Worm (Caenorhabditis elegans) whole organism, L1 larva: ENCODE data around the gene C29A12.6.
A peak's percentile ranks its signal among the peaks of the same experiment; 100 is the strongest.

ENCODE experiments used
- C16A3.4 ChIP-seq: fragments of 150-350 bp; optimal IDR thresholded peaks from 2 replicates; lab custom pipeline; 2014; ENCODE audit warnings: missing biosample characterization, missing genetic modification characterization
- C34B4.2 ChIP-seq: sonication (generic microtip); optimal IDR thresholded peaks from 2 replicates; lab custom pipeline; 2017; ENCODE audit warnings: mild to moderate bottlenecking, missing genetic modification characterization, missing compliant biosample characterization
- F16B12.6 ChIP-seq: fragments of 150-350 bp; optimal IDR thresholded peaks from 2 replicates; lab custom pipeline; 2014; ENCODE audit warnings: missing biosample characterization, missing genetic modification characterization
- aha-1 ChIP-seq: fragments of 150-350 bp; optimal IDR thresholded peaks from 2 replicates; lab custom pipeline; 2014; ENCODE audit warnings: missing biosample characterization, missing genetic modification characterization
- alr-1 ChIP-seq: fragments of 200-800 bp; sonication (Bioruptor generic); optimal IDR thresholded peaks from 2 replicates; lab custom pipeline; 2018; ENCODE audit warnings: borderline replicate concordance, mild to moderate bottlenecking, missing genetic modification characterization, missing compliant biosample characterization
- aly-2 ChIP-seq: fragments of 150-350 bp; optimal IDR thresholded peaks from 2 replicates; lab custom pipeline; 2014; ENCODE audit warnings: missing biosample characterization, missing genetic modification characterization
- blmp-1 ChIP-seq: fragments of 150-350 bp; optimal IDR thresholded peaks from 2 replicates; lab custom pipeline; 2014; ENCODE audit warnings: missing biosample characterization, missing genetic modification characterization
- ceh-63 ChIP-seq: fragments of 200-800 bp; sonication (Bioruptor generic); optimal IDR thresholded peaks from 2 replicates; lab custom pipeline; 2018; ENCODE audit warnings: mild to moderate bottlenecking, missing genetic modification characterization, missing compliant biosample characterization
- efl-1 ChIP-seq, 4 experiments: fragments of 150-350 bp; optimal IDR thresholded peaks in 3 of 4; peaks in 1 of 4; 1 replicate in 1 of 4; 2 replicates in 3 of 4; lab custom pipeline; 2014; ENCODE audit warnings: missing biosample characterization in 2 of 4, missing genetic modification characterization in 2 of 4, missing genetic modification reagents in 2 of 4
- efl-3 ChIP-seq: fragments of 200-800 bp; sonication (Bioruptor generic); optimal IDR thresholded peaks from 2 replicates; lab custom pipeline; 2018; ENCODE audit warnings: mild to moderate bottlenecking, missing genetic modification characterization, missing compliant biosample characterization
- egl-13 ChIP-seq: sonication (generic microtip); optimal IDR thresholded peaks from 2 replicates; lab custom pipeline; 2016; ENCODE audit warnings: missing genotype, missing genetic modification reagents, missing genetic modification characterization, missing compliant biosample characterization
- elt-2 ChIP-seq: sonication (generic microtip); optimal IDR thresholded peaks from 2 replicates; lab custom pipeline; 2016; ENCODE audit warnings: missing genetic modification characterization, mild to moderate bottlenecking, inconsistent platforms, missing compliant biosample characterization, missing genetic modification reagents
- ets-5 ChIP-seq: fragments of 200-800 bp; sonication (Bioruptor generic); IDR thresholded peaks from 2 replicates; pipeline ENCODE4 v1.3.6; 2022; ENCODE audit warnings: missing genetic modification characterization, missing compliant biosample characterization
- fkh-4 ChIP-seq: sonication (generic microtip); optimal IDR thresholded peaks from 2 replicates; lab custom pipeline; 2016; ENCODE audit warnings: missing compliant biosample characterization, missing genetic modification characterization, borderline replicate concordance
- grh-1 ChIP-seq: fragments of 200-800 bp; sonication (Bioruptor generic); IDR thresholded peaks from 2 replicates; pipeline ENCODE4 v1.3.6; 2022; ENCODE audit warnings: missing genetic modification reagents, missing genetic modification characterization, missing compliant biosample characterization
- hlh-4 ChIP-seq: sonication (generic microtip); optimal IDR thresholded peaks from 2 replicates; lab custom pipeline; 2016; ENCODE audit warnings: mild to moderate bottlenecking, missing genetic modification characterization, missing compliant biosample characterization
- hpl-2 ChIP-seq: fragments of 150-350 bp; optimal IDR thresholded peaks from 2 replicates; lab custom pipeline; 2014; ENCODE audit warnings: missing biosample characterization, missing genetic modification reagents, missing genetic modification characterization
- irx-1 ChIP-seq: sonication (generic microtip); optimal IDR thresholded peaks from 2 replicates; lab custom pipeline; 2016; ENCODE audit warnings: missing genetic modification characterization, missing compliant biosample characterization
- isw-1 ChIP-seq: fragments of 200-800 bp; sonication (Bioruptor generic); IDR thresholded peaks from 2 replicates; pipeline ENCODE4 v1.3.6; 2022; ENCODE audit warnings: missing genetic modification characterization, missing compliant biosample characterization
- jun-1 ChIP-seq: fragments of 150-350 bp; optimal IDR thresholded peaks from 2 replicates; lab custom pipeline; 2014; ENCODE audit warnings: missing biosample characterization, missing genetic modification reagents, missing genetic modification characterization
- lin-14 ChIP-seq: fragments of 200-800 bp; sonication (Bioruptor generic); optimal IDR thresholded peaks from 2 replicates; lab custom pipeline; 2018; ENCODE audit warnings: mild to moderate bottlenecking, missing genetic modification characterization, moderate library complexity, missing compliant biosample characterization
- lin-15B ChIP-seq: fragments of 150-350 bp; sonication (generic microtip); optimal IDR thresholded peaks from 3 replicates; lab custom pipeline; 2014; ENCODE audit warnings: missing biosample characterization, missing genetic modification characterization
- lin-35 ChIP-seq, 2 experiments: fragments of 150-350 bp; optimal IDR thresholded peaks; 2 replicates each; lab custom pipeline; 2014; ENCODE audit warnings: missing biosample characterization in 2 of 2, missing genetic modification characterization in 2 of 2, missing genetic modification reagents in 2 of 2
- lir-3 ChIP-seq: sonication (generic microtip); optimal IDR thresholded peaks from 2 replicates; lab custom pipeline; 2016; ENCODE audit warnings: mild to moderate bottlenecking, missing genetic modification characterization, moderate library complexity, missing compliant biosample characterization; ENCODE audit not compliant: poor library complexity
- lsy-2 ChIP-seq, 2 experiments: fragments of 150-350 bp; optimal IDR thresholded peaks; 2 replicates each; lab custom pipeline; 2014; ENCODE audit warnings: missing biosample characterization in 2 of 2, missing genetic modification characterization in 2 of 2
- mab-9 ChIP-seq: fragments of 200-800 bp; sonication (Bioruptor generic); IDR thresholded peaks from 2 replicates; pipeline ENCODE4 v1.3.6; 2022; ENCODE audit warnings: missing genetic modification reagents, missing genetic modification characterization, missing compliant biosample characterization
- mef-2 ChIP-seq: fragments of 150-350 bp; optimal IDR thresholded peaks from 2 replicates; lab custom pipeline; 2014; ENCODE audit warnings: missing biosample characterization, missing genetic modification characterization
- mep-1 ChIP-seq: fragments of 150-350 bp; optimal IDR thresholded peaks from 2 replicates; lab custom pipeline; 2014; ENCODE audit warnings: missing biosample characterization, missing genetic modification characterization
- nhr-19 ChIP-seq: fragments of 200-800 bp; sonication (Bioruptor generic); conservative IDR thresholded peaks from 2 replicates; pipeline ENCODE4 v1.3.6; 2022; ENCODE audit warnings: missing genetic modification characterization, missing compliant biosample characterization
- nhr-20 ChIP-seq: sonication (generic microtip); optimal IDR thresholded peaks from 2 replicates; lab custom pipeline; 2016; ENCODE audit warnings: mild to moderate bottlenecking, missing genetic modification characterization, missing compliant biosample characterization
- nhr-237 ChIP-seq: fragments of 150-350 bp; optimal IDR thresholded peaks from 2 replicates; lab custom pipeline; 2014; ENCODE audit warnings: missing biosample characterization, missing genetic modification characterization
- nhr-71 ChIP-seq: sonication (generic microtip); optimal IDR thresholded peaks from 2 replicates; lab custom pipeline; 2016; ENCODE audit warnings: mild to moderate bottlenecking, missing genetic modification characterization, moderate library complexity, missing compliant biosample characterization
- nhr-76 ChIP-seq: sonication (generic microtip); optimal IDR thresholded peaks from 2 replicates; lab custom pipeline; 2017; ENCODE audit warnings: missing biosample characterization, missing genetic modification characterization
- nhr-85 ChIP-seq: sonication (generic microtip); peaks from one replicate; lab custom pipeline; 2016; ENCODE audit warnings: missing genetic modification characterization, inconsistent platforms, missing compliant biosample characterization
- nhr-90 ChIP-seq: sonication (generic microtip); optimal IDR thresholded peaks from 2 replicates; lab custom pipeline; 2016; ENCODE audit warnings: mild to moderate bottlenecking, missing genetic modification characterization, missing compliant biosample characterization; ENCODE audit not compliant: poor library complexity
- pag-3 ChIP-seq: sonication (generic microtip); optimal IDR thresholded peaks from 2 replicates; lab custom pipeline; 2017; ENCODE audit warnings: missing genetic modification characterization, mild to moderate bottlenecking, missing compliant biosample characterization, antibody characterized with exemption, borderline replicate concordance; ENCODE audit not compliant: insufficient read depth
- pax-3 ChIP-seq: fragments of 200-800 bp; sonication (Bioruptor generic); optimal IDR thresholded peaks from 2 replicates; lab custom pipeline; 2018; ENCODE audit warnings: mild to moderate bottlenecking, missing genetic modification characterization, moderate library complexity, missing compliant biosample characterization
- rnt-1 ChIP-seq: sonication (generic microtip); optimal IDR thresholded peaks from 2 replicates; lab custom pipeline; 2016; ENCODE audit warnings: mild to moderate bottlenecking, missing genetic modification characterization, moderate library complexity, missing compliant biosample characterization
- skn-1 ChIP-seq: fragments of 150-350 bp; optimal IDR thresholded peaks from 2 replicates; lab custom pipeline; 2014; ENCODE audit warnings: missing biosample characterization, missing genetic modification characterization
- snu-23 ChIP-seq: sonication (generic microtip); optimal IDR thresholded peaks from 2 replicates; lab custom pipeline; 2016; ENCODE audit warnings: missing genetic modification characterization, missing compliant biosample characterization
- sup-37 ChIP-seq: fragments of 200-800 bp; sonication (Bioruptor generic); optimal IDR thresholded peaks from 2 replicates; lab custom pipeline; 2018; ENCODE audit warnings: mild to moderate bottlenecking, missing genetic modification characterization, missing compliant biosample characterization
- tbx-2 ChIP-seq: sonication (generic microtip); optimal IDR thresholded peaks from 2 replicates; lab custom pipeline; 2016; ENCODE audit warnings: missing genetic modification characterization, missing compliant biosample characterization
- tlp-1 ChIP-seq: fragments of 150-350 bp; optimal IDR thresholded peaks from 2 replicates; lab custom pipeline; 2014; ENCODE audit warnings: missing biosample characterization, missing genetic modification characterization
- unc-130 ChIP-seq: fragments of 150-350 bp; optimal IDR thresholded peaks from 2 replicates; lab custom pipeline; 2017; ENCODE audit warnings: missing biosample characterization, missing genetic modification characterization, inconsistent platforms
- unc-62 ChIP-seq: fragments of 150-350 bp; optimal IDR thresholded peaks from 2 replicates; lab custom pipeline; 2014; ENCODE audit warnings: missing biosample characterization, missing genetic modification reagents, missing genetic modification characterization
- xbp-1 ChIP-seq: sonication (generic microtip); optimal IDR thresholded peaks from 2 replicates; lab custom pipeline; 2016; ENCODE audit warnings: missing genetic modification characterization, missing compliant biosample characterization

C29A12.6 gene

ce11 chrV:10896295-10896694, 49.3 kb downstream of the C29A12.6 start, which contains the start of gene F32D8.13:
Gene F32D8.13, minus strand, starts transcription at chrV:10896543.
- TF ChIP-seq tlp-1 (no peak), efl-1 (optimal IDR thresholded peaks at IDR 0.05; lab: Kevin White, UChicago) (no peak), efl-1 (GFP tag; optimal IDR thresholded peaks at IDR 0.05 in 1 of 2; lab: Kevin White, UChicago) (no peak), nhr-237 (no peak), nhr-71 (tag; lab: Kevin White, UChicago) (peak; percentile 40), blmp-1 (tag; lab: Kevin White, UChicago) (no peak), fkh-4 (tag; lab: Kevin White, UChicago) (no peak), lin-35 (GFP tag; optimal IDR thresholded peaks at IDR 0.05; lab: Kevin White, UChicago) (no peak), elt-2 (tag; lab: Kevin White, UChicago) (peak; percentile 14), hlh-4 (tag; lab: Kevin White, UChicago) (no peak), alr-1 (tag; lab: Kevin White, UChicago) (no peak), egl-13 (tag; lab: Kevin White, UChicago) (no peak), lir-3 (tag; lab: Kevin White, UChicago) (no peak), lin-15B (tag; lab: Kevin White, UChicago) (no peak), mep-1 (tag; lab: Kevin White, UChicago) (no peak), rnt-1 (tag; lab: Kevin White, UChicago) (no peak), aha-1 (tag; lab: Kevin White, UChicago) (no peak), lsy-2 (tag; optimal IDR thresholded peaks at IDR 0.05; lab: Kevin White, UChicago) (peak; percentile 12 to 20), C34B4.2 (tag; lab: Kevin White, UChicago) (no peak), sup-37 (GFP tag; lab: Kevin White, UChicago) (no peak), pax-3 (tag; lab: Kevin White, UChicago) (no peak), aly-2 (tag; lab: Kevin White, UChicago) (no peak), xbp-1 (no peak), nhr-90 (tag; lab: Kevin White, UChicago) (peak; percentile 33), isw-1 (GFP tag; lab: Robert Waterston, UW) (no peak), unc-62 (no peak), unc-130 (no peak), lin-14 (GFP tag; lab: Kevin White, UChicago) (no peak), grh-1 (GFP tag; lab: Robert Waterston, UW) (no peak), mef-2 (tag; lab: Kevin White, UChicago) (no peak), ceh-63 (GFP tag; lab: Kevin White, UChicago) (no peak), pag-3 (tag; lab: Kevin White, UChicago) (no peak), jun-1 (tag; lab: Kevin White, UChicago) (no peak)

- TF ChIP-seq efl-3 (GFP tag; lab: Kevin White, UChicago) (no peak), efl-1 (optimal IDR thresholded peaks at IDR 0.05; lab: Kevin White, UChicago) (no peak), efl-1 (GFP tag; optimal IDR thresholded peaks at IDR 0.05 in 1 of 2; lab: Kevin White, UChicago) (peak in 1 of 2 experiments; percentile 90)
Observed at ce11 chrV:10896706-10897105, 49.7 kb downstream of the C29A12.6 start.

DNA sequence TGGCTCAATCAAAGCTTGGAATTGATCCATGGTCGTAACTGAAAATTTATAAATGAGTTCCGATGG, 49.9 kb downstream of the C29A12.6 start, which contains the start of gene sec-61.G:
Gene sec-61.G, minus strand, starts transcription at position 38 of the 66 bp plus-strand sequence.
- TF ChIP-seq sup-37 (GFP tag; lab: Kevin White, UChicago) (no peak), tbx-2 (no peak), ets-5 (GFP tag; lab: Robert Waterston, UW) (no peak), nhr-90 (tag; lab: Kevin White, UChicago) (no peak), lir-3 (tag; lab: Kevin White, UChicago) (no peak), mab-9 (no peak), lin-35 (GFP tag; optimal IDR thresholded peaks at IDR 0.05; lab: Kevin White, UChicago) (no peak)

- TF ChIP-seq nhr-85 (peak; percentile 100), skn-1 (tag; lab: Kevin White, UChicago) (peak; percentile 97), hpl-2 (GFP tag; lab: Kevin White, UChicago) (peak; percentile 84), aly-2 (tag; lab: Kevin White, UChicago) (peak; percentile 92), nhr-76 (peak; percentile 99), nhr-19 (GFP tag; lab: Robert Waterston, UW) (peak; percentile 99), C16A3.4 (peak; percentile 98), alr-1 (tag; lab: Kevin White, UChicago) (no peak), lin-15B (tag; lab: Kevin White, UChicago) (peak; percentile 98), unc-62 (peak; percentile 54), irx-1 (tag; lab: Kevin White, UChicago) (peak; percentile 98), pax-3 (tag; lab: Kevin White, UChicago) (peak; percentile 99), fkh-4 (tag; lab: Kevin White, UChicago) (peak; percentile 88), lin-14 (GFP tag; lab: Kevin White, UChicago) (peak; percentile 99), C34B4.2 (tag; lab: Kevin White, UChicago) (peak; percentile 94), snu-23 (GFP tag; lab: Kevin White, UChicago) (peak; percentile 99), F16B12.6 (tag; lab: Kevin White, UChicago) (peak; percentile 71), nhr-20 (tag; lab: Kevin White, UChicago) (peak; percentile 99), mab-9 (peak; percentile 96), grh-1 (GFP tag; lab: Robert Waterston, UW) (peak; percentile 99)
Observed at ce11 chrV:10897172-10897571, 50.2 kb downstream of the C29A12.6 start.
